Fruit fly (Drosophila melanogaster) whole organism, embryonic: ENCODE measurements around the gene Muc30E.
A peak's percentile ranks its signal among the peaks of the same experiment; 100 is the strongest.

Experiments
- ATbp ChIP-seq: fragments of 200-800 bp; sonication (Bioruptor generic); optimal IDR thresholded peaks from 2 replicates; lab custom pipeline; 2017; ENCODE audit warnings: missing biosample characterization, mild to moderate bottlenecking, missing genetic modification characterization, missing genetic modification reagents
- BEAF-32 ChIP-seq: fragments of 200-800 bp; sonication (Bioruptor generic); optimal IDR thresholded peaks from 3 replicates; lab custom pipeline; 2017; ENCODE audit warnings: missing biosample characterization, missing genetic modification characterization, mild to moderate bottlenecking, moderate library complexity, missing genetic modification reagents
- CG11093 ChIP-seq: fragments of 200-800 bp; sonication (Bioruptor generic); IDR thresholded peaks from 3 replicates; pipeline ENCODE4 v1.3.6; 2022; ENCODE audit warnings: missing biosample characterization, missing genetic modification characterization
- CG11504 ChIP-seq: fragments of 200-800 bp; sonication (Bioruptor generic); optimal IDR thresholded peaks from 3 replicates; lab custom pipeline; 2019; ENCODE audit warnings: missing biosample characterization, mild to moderate bottlenecking, missing genetic modification characterization, moderate library complexity
- CG12236 ChIP-seq: fragments of 200-800 bp; sonication (Bioruptor generic); optimal IDR thresholded peaks from 2 replicates; lab custom pipeline; 2016; ENCODE audit warnings: missing biosample characterization, missing genetic modification characterization
- CG12299 ChIP-seq: fragments of 200-800 bp; sonication (Bioruptor generic); optimal IDR thresholded peaks from 2 replicates; lab custom pipeline; 2018; ENCODE audit warnings: missing biosample characterization, mild to moderate bottlenecking, missing genetic modification characterization
- CG13624 ChIP-seq: fragments of 200-800 bp; sonication (Bioruptor generic); optimal IDR thresholded peaks from 2 replicates; lab custom pipeline; 2016; ENCODE audit warnings: missing biosample characterization, missing genetic modification characterization
- CG14667 ChIP-seq: fragments of 200-800 bp; sonication (Bioruptor generic); IDR thresholded peaks from 2 replicates; pipeline ENCODE4 v1.3.6; 2022; ENCODE audit warnings: missing biosample characterization, missing genetic modification characterization
- CG1603 ChIP-seq: fragments of 200-800 bp; sonication (Bioruptor generic); optimal IDR thresholded peaks from 2 replicates; lab custom pipeline; 2019; ENCODE audit warnings: missing biosample characterization, mild to moderate bottlenecking, missing genetic modification characterization, moderate library complexity
- CG17359 ChIP-seq: fragments of 200-800 bp; sonication (Bioruptor generic); optimal IDR thresholded peaks from 3 replicates; lab custom pipeline; 2018; ENCODE audit warnings: missing biosample characterization, mild to moderate bottlenecking, missing genetic modification characterization, moderate library complexity
- CG17385 ChIP-seq: fragments of 200-800 bp; sonication (Bioruptor generic); optimal IDR thresholded peaks from 3 replicates; lab custom pipeline; 2018; ENCODE audit warnings: missing biosample characterization, mild to moderate bottlenecking, missing genetic modification characterization
- CG1832 ChIP-seq: fragments of 200-800 bp; sonication (Bioruptor generic); optimal IDR thresholded peaks from 2 replicates; lab custom pipeline; 2017; ENCODE audit warnings: missing biosample characterization, mild to moderate bottlenecking, missing genetic modification characterization, inconsistent platforms
- CG31365 ChIP-seq: fragments of 200-800 bp; sonication (Bioruptor generic); optimal IDR thresholded peaks from 2 replicates; lab custom pipeline; 2018; ENCODE audit warnings: missing biosample characterization, mild to moderate bottlenecking, missing genetic modification characterization
- CG32532 ChIP-seq: fragments of 200-800 bp; sonication (Bioruptor generic); IDR thresholded peaks from 2 replicates; pipeline ENCODE4 v1.3.6; 2022; ENCODE audit warnings: missing biosample characterization, missing genetic modification characterization
- CG3995 ChIP-seq: fragments of 200-800 bp; sonication (Bioruptor generic); optimal IDR thresholded peaks from 3 replicates; lab custom pipeline; 2016; ENCODE audit warnings: missing biosample characterization, missing genetic modification characterization
- CG7556 ChIP-seq: fragments of 200-800 bp; sonication (Bioruptor generic); optimal IDR thresholded peaks from 2 replicates; lab custom pipeline; 2017; ENCODE audit warnings: missing biosample characterization, mild to moderate bottlenecking, missing genetic modification characterization
- CG7839 ChIP-seq: fragments of 200-800 bp; sonication (Bioruptor generic); optimal IDR thresholded peaks from 3 replicates; lab custom pipeline; 2018; ENCODE audit warnings: missing biosample characterization, mild to moderate bottlenecking, missing genetic modification characterization, moderate library complexity
- CG8924 ChIP-seq: fragments of 200-800 bp; optimal IDR thresholded peaks from 3 replicates; lab custom pipeline; 2019; ENCODE audit warnings: missing biosample characterization, mild to moderate bottlenecking, missing genetic modification characterization, moderate library complexity
- Deaf1 ChIP-seq: fragments of 200-800 bp; optimal IDR thresholded peaks from 3 replicates; lab custom pipeline; 2019; ENCODE audit warnings: missing biosample characterization, mild to moderate bottlenecking, missing genetic modification characterization, moderate library complexity
- Fer1 ChIP-seq: fragments of 200-800 bp; sonication (Bioruptor generic); optimal IDR thresholded peaks from 2 replicates; lab custom pipeline; 2017; ENCODE audit warnings: missing biosample characterization, mild to moderate bottlenecking, missing genetic modification characterization
- HLH3B ChIP-seq: fragments of 200-800 bp; sonication (Bioruptor generic); IDR thresholded peaks from 2 replicates; pipeline ENCODE4 v1.3.6; 2022; ENCODE audit warnings: missing biosample characterization, missing genetic modification characterization
- Hmr ChIP-seq: fragments of 200-800 bp; sonication (Bioruptor generic); optimal IDR thresholded peaks from 3 replicates; lab custom pipeline; 2017; ENCODE audit warnings: mild to moderate bottlenecking, missing biosample characterization, missing genetic modification reagents, missing genetic modification characterization
- Lim3 ChIP-seq: fragments of 200-800 bp; sonication (Bioruptor generic); IDR thresholded peaks from 2 replicates; pipeline ENCODE4 v1.3.6; 2022; ENCODE audit warnings: missing biosample characterization, missing genetic modification characterization
- MBD-R2 ChIP-seq: fragments of 200-800 bp; sonication (Bioruptor generic); IDR thresholded peaks from 2 replicates; pipeline ENCODE4 v1.3.6; 2022; ENCODE audit warnings: missing biosample characterization, missing genetic modification characterization
- Meics ChIP-seq: fragments of 200-800 bp; sonication (Bioruptor generic); optimal IDR thresholded peaks from 2 replicates; lab custom pipeline; 2017; ENCODE audit warnings: missing biosample characterization, mild to moderate bottlenecking, missing genetic modification characterization
- NFAT ChIP-seq: fragments of 200-800 bp; sonication (Bioruptor generic); IDR thresholded peaks from 2 replicates; pipeline ENCODE4 v1.3.6; 2022; ENCODE audit warnings: missing biosample characterization, missing genetic modification characterization
- Optix ChIP-seq: fragments of 200-800 bp; sonication (Bioruptor generic); IDR thresholded peaks from 3 replicates; pipeline ENCODE4 v1.3.6; 2022; ENCODE audit warnings: missing biosample characterization, missing genetic modification characterization
- Pdp1 ChIP-seq, 2 experiments: fragments of 200-800 bp; sonication (Bioruptor generic); optimal IDR thresholded peaks; 3 replicates each; lab custom pipeline; 2016; ENCODE audit warnings: missing biosample characterization in 2 of 2, missing genetic modification characterization in 2 of 2, mild to moderate bottlenecking in 1 of 2, moderate library complexity in 1 of 2
- Trl ChIP-seq, 3 experiments: fragments of >200 bp in 2 of 3; fragments of 200-800 bp in 1 of 3; sonication (Bioruptor generic) in 1 of 3; optimal IDR thresholded peaks; 2 replicates in 1 of 3; 3 replicates in 2 of 3; lab custom pipeline; 2016 to 2017; ENCODE audit warnings: missing biosample characterization in 1 of 3, missing genetic modification characterization in 1 of 3
- Xbp1 ChIP-seq: fragments of 200-800 bp; sonication (Bioruptor generic); optimal IDR thresholded peaks from 3 replicates; lab custom pipeline; 2016; ENCODE audit warnings: missing biosample characterization, mild to moderate bottlenecking, missing genetic modification characterization
- ac ChIP-seq: fragments of 200-800 bp; sonication (Bioruptor generic); optimal IDR thresholded peaks from 3 replicates; lab custom pipeline; 2017; ENCODE audit warnings: missing biosample characterization, mild to moderate bottlenecking, missing genetic modification characterization
- al ChIP-seq: fragments of 200-800 bp; sonication (Bioruptor generic); IDR thresholded peaks from 2 replicates; pipeline ENCODE4 v1.3.6; 2022; ENCODE audit warnings: missing biosample characterization, missing genetic modification characterization
- bcd ChIP-seq: fragments of 200-800 bp; sonication (Bioruptor generic); optimal IDR thresholded peaks from 2 replicates; lab custom pipeline; 2017; ENCODE audit warnings: missing biosample characterization, mild to moderate bottlenecking, missing genetic modification characterization
- cg ChIP-seq: fragments of 200-800 bp; sonication (Bioruptor generic); optimal IDR thresholded peaks from 3 replicates; lab custom pipeline; 2019; ENCODE audit warnings: missing biosample characterization, mild to moderate bottlenecking, missing genetic modification characterization, moderate library complexity
- chif ChIP-seq, 2 experiments: fragments of 200-800 bp; sonication (Bioruptor generic); optimal IDR thresholded peaks; 3 replicates each; lab custom pipeline; 2016; ENCODE audit warnings: missing biosample characterization in 2 of 2, missing genetic modification characterization in 2 of 2
- chinmo ChIP-seq: fragments of 200-800 bp; sonication (Bioruptor generic); IDR thresholded peaks from 4 replicates; pipeline ENCODE4 v1.3.6; 2022; ENCODE audit warnings: missing biosample characterization, missing genetic modification characterization; ENCODE audit not compliant: partially characterized antibody
- crol ChIP-seq: fragments of 200-800 bp; sonication (Bioruptor generic); IDR thresholded peaks from 2 replicates; pipeline ENCODE4 v1.3.6; 2022; ENCODE audit warnings: missing biosample characterization, missing genetic modification characterization
- dmrt99B ChIP-seq: fragments of 200-800 bp; sonication (Bioruptor generic); optimal IDR thresholded peaks from 2 replicates; lab custom pipeline; 2018; ENCODE audit warnings: missing biosample characterization, mild to moderate bottlenecking, missing genetic modification characterization, moderate library complexity
- dpn ChIP-seq, 2 experiments: fragments of 200-800 bp; sonication (Bioruptor generic); optimal IDR thresholded peaks; 3 replicates each; lab custom pipeline; 2016; ENCODE audit warnings: missing biosample characterization in 2 of 2, missing genetic modification characterization in 2 of 2
- dysf ChIP-seq: fragments of 200-800 bp; sonication (Bioruptor generic); IDR thresholded peaks from 3 replicates; pipeline ENCODE4 v1.3.6; 2022; ENCODE audit warnings: missing biosample characterization, missing genetic modification characterization
- gem ChIP-seq: fragments of 200-800 bp; sonication (Bioruptor generic); optimal IDR thresholded peaks from 2 replicates; lab custom pipeline; 2019; ENCODE audit warnings: missing biosample characterization, mild to moderate bottlenecking, missing genetic modification characterization, moderate library complexity
- grau ChIP-seq: fragments of 200-800 bp; optimal IDR thresholded peaks from 3 replicates; lab custom pipeline; 2019; ENCODE audit warnings: missing biosample characterization, mild to moderate bottlenecking, missing genetic modification characterization, moderate library complexity
- gro ChIP-seq: fragments of 200-800 bp; sonication (Bioruptor generic); optimal IDR thresholded peaks from 2 replicates; lab custom pipeline; 2016; ENCODE audit warnings: missing biosample characterization, missing genetic modification characterization
- hb ChIP-seq: fragments of 200-800 bp; sonication (Bioruptor generic); IDR thresholded peaks from 3 replicates; pipeline ENCODE4 v1.3.6; 2022; ENCODE audit warnings: missing biosample characterization, missing genetic modification characterization; ENCODE audit not compliant: partially characterized antibody
- jumu ChIP-seq: fragments of 200-800 bp; sonication (Bioruptor generic); optimal IDR thresholded peaks from 3 replicates; lab custom pipeline; 2016; ENCODE audit warnings: missing biosample characterization, missing genetic modification characterization
- maf-S ChIP-seq: fragments of 200-800 bp; sonication (Bioruptor generic); optimal IDR thresholded peaks from 2 replicates; lab custom pipeline; 2016; ENCODE audit warnings: missing biosample characterization, missing genetic modification characterization
- pb ChIP-seq: fragments of 200-800 bp; sonication (Bioruptor generic); optimal IDR thresholded peaks from 3 replicates; lab custom pipeline; 2016; ENCODE audit warnings: missing biosample characterization, missing genetic modification characterization
- tap ChIP-seq: fragments of 200-800 bp; optimal IDR thresholded peaks from 3 replicates; lab custom pipeline; 2019; ENCODE audit warnings: missing biosample characterization, mild to moderate bottlenecking, missing genetic modification characterization, moderate library complexity
- tna ChIP-seq: fragments of 200-800 bp; sonication (Bioruptor generic); IDR thresholded peaks from 2 replicates; pipeline ENCODE4 v1.3.6; 2022; ENCODE audit warnings: missing biosample characterization, missing genetic modification characterization; ENCODE audit not compliant: partially characterized antibody

Gene Muc30E

DNA sequence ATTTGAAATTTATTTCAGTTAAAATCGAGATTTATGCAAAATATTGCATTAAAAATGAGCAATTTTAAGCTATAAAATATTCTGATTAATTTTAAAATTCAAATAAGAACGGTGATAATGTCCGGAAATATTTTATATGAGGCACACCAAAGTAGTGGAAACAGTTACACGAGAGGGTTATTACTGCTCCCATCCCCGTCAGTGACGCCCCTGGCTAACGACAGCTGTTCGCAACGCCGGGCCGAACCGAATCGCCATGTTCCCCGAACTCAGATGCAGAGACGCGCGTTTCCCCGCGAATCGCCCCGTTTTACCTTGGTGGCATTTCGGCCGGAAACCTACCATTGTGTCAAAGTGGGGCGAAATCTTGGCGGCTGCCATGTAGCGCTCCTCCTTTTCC, 8.9 kb upstream of the Muc30E start (continued):
- TF ChIP-seq crol (GFP tag; lab: Robert Waterston, UW) (peak; percentile 28; the same call in 1 of the 2 replicates), CG32532 (GFP tag; lab: Robert Waterston, UW) (peak; percentile 15; the same call in 1 of the 2 replicates), Xbp1 (peak; percentile 39), maf-S (GFP tag; lab: Kevin White, UChicago) (no peak), ac (GFP tag; lab: Kevin White, UChicago) (no peak), dysf (GFP tag; lab: Robert Waterston, UW) (peak; percentile 13; the same call in 1 of the 3 replicates), NFAT (GFP tag; lab: Robert Waterston, UW) (0 out of 2 replicates have a peak, but pooled peaks have one; percentile 23), CG14667 (GFP tag; lab: Robert Waterston, UW) (no peak), Optix (GFP tag; lab: Robert Waterston, UW) (peak; percentile 24; the same call in 1 of the 3 replicates), BEAF-32 (GFP tag; lab: Kevin White, UChicago) (no peak), Deaf1 (peak; percentile 88), CG7556 (no peak), CG3995 (GFP tag; lab: Kevin White, UChicago) (peak; percentile 88), CG1603 (peak; percentile 8), HLH3B (GFP tag; lab: Robert Waterston, UW) (peak; percentile 38; the same call in 1 of the 2 replicates), Meics (peak; percentile 12), pb (no peak), al (GFP tag; lab: Robert Waterston, UW) (0 out of 2 replicates have a peak, but pooled peaks have one; percentile 8), MBD-R2 (GFP tag; lab: Robert Waterston, UW) (peak; percentile 22), grau (tag; lab: Kevin White, UChicago) (peak; percentile 19), jumu (GFP tag; lab: Kevin White, UChicago) (peak; percentile 19), chinmo (GFP tag; lab: Robert Waterston, UW) (no peak), dpn (GFP tag; optimal IDR thresholded peaks at IDR 0.05; lab: Kevin White, UChicago) (peak; percentile 26 to 36), dmrt99B (tag; lab: Kevin White, UChicago) (peak; percentile 19), CG7839 (tag; lab: Kevin White, UChicago) (peak; percentile 25), CG1832 (GFP tag; lab: Kevin White, UChicago) (no peak), gem (tag; lab: Kevin White, UChicago) (peak; percentile 10), Lim3 (GFP tag; lab: Robert Waterston, UW) (no peak), Trl (optimal IDR thresholded peaks at IDR 0.05; lab: Kevin White, UChicago) (no peak), Trl (GFP tag; optimal IDR thresholded peaks at IDR 0.05; lab: Kevin White, UChicago) (peak; percentile 38), CG17359 (tag; lab: Kevin White, UChicago) (peak; percentile 39)

DNA sequence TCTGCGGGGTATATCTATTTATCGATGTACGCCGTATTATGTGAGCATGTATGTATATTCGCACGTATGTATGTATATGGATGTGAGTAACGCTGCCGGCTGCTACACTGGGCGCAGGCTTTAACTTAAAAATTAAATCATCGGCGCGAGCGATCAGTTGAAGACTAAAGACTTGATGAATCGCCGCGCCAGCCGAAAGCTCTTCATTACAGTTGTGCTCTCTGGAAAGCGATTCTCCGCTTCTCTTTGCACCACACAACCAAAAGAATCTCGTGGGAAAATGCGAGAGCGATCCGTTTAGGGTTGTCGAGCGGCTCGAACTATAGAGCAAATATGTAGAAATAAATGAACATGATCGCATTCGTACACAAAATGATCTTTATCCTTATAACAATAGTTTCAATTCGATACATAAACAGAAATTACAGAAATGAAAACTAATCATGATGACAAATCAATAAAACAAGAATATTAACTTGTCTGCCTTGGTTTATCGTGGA, 5.6 kb upstream of the Muc30E start, which contains the start of gene CG13124:
Gene CG13124, minus strand, starts transcription at position 166 of the 500 bp plus-strand sequence.
- 0 out of 2 replicates have a peak, but pooled peaks have one; percentile 8 for TF ChIP-seq tna (GFP tag; lab: Robert Waterston, UW)
- no peak for TF ChIP-seq CG11093 (GFP tag; lab: Robert Waterston, UW)
- peak; percentile 16 for TF ChIP-seq ATbp
- no peak for TF ChIP-seq CG12236 (GFP tag; lab: Kevin White, UChicago)
- TF ChIP-seq CG8924, result peak; percentile 17
- TF ChIP-seq CG13624 (GFP tag; lab: Kevin White, UChicago), result peak; percentile 22
- TF ChIP-seq CG31365, result peak; percentile 40
- peak; percentile 58 for TF ChIP-seq CG17385
- TF ChIP-seq CG11504 (tag; lab: Kevin White, UChicago), result peak; percentile 5
- no peak for TF ChIP-seq gro (GFP tag; lab: Kevin White, UChicago)
- TF ChIP-seq cg (GFP tag; lab: Kevin White, UChicago), result peak; percentile 46
- TF ChIP-seq bcd (GFP tag; lab: Kevin White, UChicago), result no peak
- peak; percentile 8 for TF ChIP-seq CG12299 (tag; lab: Kevin White, UChicago)
- peak; percentile 39 for TF ChIP-seq Fer1 (GFP tag; lab: Kevin White, UChicago)
- peak; percentile 55 for TF ChIP-seq Hmr
- peak in 1 of 2 experiments; percentile 60 for TF ChIP-seq Pdp1 (GFP tag; optimal IDR thresholded peaks at IDR 0.05; lab: Kevin White, UChicago)
- no peak for TF ChIP-seq hb
- TF ChIP-seq tap (tag; lab: Kevin White, UChicago), result no peak
- no peak for TF ChIP-seq chif (GFP tag; optimal IDR thresholded peaks at IDR 0.05; lab: Kevin White, UChicago)
